Fruit fly (Drosophila melanogaster) whole organism, embryonic: ENCODE results near the gene Pka-C3.

ENCODE experiments used
- Antp ChIP-seq: fragments of 200-800 bp; sonication (Bioruptor generic); optimal IDR thresholded peaks from 3 replicates; lab custom pipeline; 2016; ENCODE audit warnings: missing biosample characterization, missing genetic modification characterization
- Awh ChIP-seq: fragments of 200-800 bp; sonication (Bioruptor generic); IDR thresholded peaks from 2 replicates; pipeline ENCODE4, ENCODE4 v1.3.6; 2022; ENCODE audit warnings: missing biosample characterization, missing genetic modification characterization
- B-H2 ChIP-seq: fragments of 200-800 bp; sonication (Bioruptor generic); optimal IDR thresholded peaks from 2 replicates; lab custom pipeline; 2018; ENCODE audit warnings: missing biosample characterization, mild to moderate bottlenecking, missing genetic modification characterization
- BEAF-32 ChIP-seq: fragments of 200-800 bp; sonication (Bioruptor generic); optimal IDR thresholded peaks from 3 replicates; lab custom pipeline; 2017; ENCODE audit warnings: missing biosample characterization, missing genetic modification characterization, mild to moderate bottlenecking, moderate library complexity, missing genetic modification reagents
- Bdp1 ChIP-seq: fragments of 200-800 bp; sonication (Bioruptor generic); optimal IDR thresholded peaks from 3 replicates; lab custom pipeline; 2016; ENCODE audit warnings: missing biosample characterization, missing genetic modification characterization
- CG10366 ChIP-seq: fragments of 200-800 bp; sonication (Bioruptor generic); IDR thresholded peaks from 2 replicates; pipeline ENCODE4 v1.3.6; 2022; ENCODE audit warnings: missing biosample characterization, missing genetic modification characterization
- CG11085 ChIP-seq: fragments of 200-800 bp; sonication (Bioruptor generic); IDR thresholded peaks from 2 replicates; pipeline ENCODE4 v1.3.6; 2022; ENCODE audit warnings: missing biosample characterization, missing genetic modification characterization
- CG11093 ChIP-seq: fragments of 200-800 bp; sonication (Bioruptor generic); IDR thresholded peaks from 3 replicates; pipeline ENCODE4 v1.3.6; 2022; ENCODE audit warnings: missing biosample characterization, missing genetic modification characterization
- CG11560 ChIP-seq: fragments of 200-800 bp; sonication (Bioruptor generic); IDR thresholded peaks from 3 replicates; pipeline ENCODE4 v1.3.6; 2022; ENCODE audit warnings: missing biosample characterization, missing genetic modification characterization
- CG12299 ChIP-seq: fragments of 200-800 bp; sonication (Bioruptor generic); optimal IDR thresholded peaks from 2 replicates; lab custom pipeline; 2018; ENCODE audit warnings: missing biosample characterization, mild to moderate bottlenecking, missing genetic modification characterization
- CG13123 ChIP-seq: fragments of 200-800 bp; sonication (Bioruptor generic); optimal IDR thresholded peaks from 2 replicates; lab custom pipeline; 2016; ENCODE audit warnings: missing biosample characterization, missing genetic modification characterization
- CG15073 ChIP-seq: fragments of 200-800 bp; sonication (Bioruptor generic); optimal IDR thresholded peaks from 2 replicates; lab custom pipeline; 2016; ENCODE audit warnings: missing biosample characterization, missing genetic modification characterization
- CG1529 ChIP-seq: fragments of 200-800 bp; sonication (Bioruptor generic); optimal IDR thresholded peaks from 3 replicates; lab custom pipeline; 2018; ENCODE audit warnings: missing biosample characterization, missing genetic modification characterization
- CG16815 ChIP-seq: fragments of 200-800 bp; sonication (Bioruptor generic); optimal IDR thresholded peaks from 3 replicates; lab custom pipeline; 2017; ENCODE audit warnings: missing biosample characterization, mild to moderate bottlenecking, missing genetic modification characterization
- CG17328 ChIP-seq: fragments of 200-800 bp; sonication (Bioruptor generic); IDR thresholded peaks from 2 replicates; pipeline ENCODE4 v1.3.6; 2022; ENCODE audit warnings: missing biosample characterization, missing genetic modification characterization
- CG17361 ChIP-seq: fragments of 200-800 bp; sonication (Bioruptor generic); IDR thresholded peaks from 3 replicates; pipeline ENCODE4 v1.3.6; 2022; ENCODE audit warnings: missing biosample characterization, missing genetic modification characterization
- CG17385 ChIP-seq: fragments of 200-800 bp; sonication (Bioruptor generic); optimal IDR thresholded peaks from 3 replicates; lab custom pipeline; 2018; ENCODE audit warnings: missing biosample characterization, mild to moderate bottlenecking, missing genetic modification characterization
- CG18011 ChIP-seq: fragments of 200-800 bp; sonication (Bioruptor generic); optimal IDR thresholded peaks from 2 replicates; lab custom pipeline; 2017; ENCODE audit warnings: missing biosample characterization, missing genetic modification characterization, mild to moderate bottlenecking, moderate library complexity, missing genotype
- CG18262 ChIP-seq: fragments of 200-800 bp; optimal IDR thresholded peaks from 3 replicates; lab custom pipeline; 2019; ENCODE audit warnings: missing biosample characterization, mild to moderate bottlenecking, missing genetic modification characterization, moderate library complexity
- CG2678 ChIP-seq: fragments of 200-800 bp; sonication (Bioruptor generic); optimal IDR thresholded peaks from 3 replicates; lab custom pipeline; 2019; ENCODE audit warnings: missing biosample characterization, mild to moderate bottlenecking, missing genetic modification characterization, moderate library complexity
- CG33557 ChIP-seq: fragments of 200-800 bp; sonication (Bioruptor generic); optimal IDR thresholded peaks from 2 replicates; lab custom pipeline; 2019; ENCODE audit warnings: missing biosample characterization, mild to moderate bottlenecking, missing genetic modification characterization, moderate library complexity
- CG7786 ChIP-seq: fragments of 200-800 bp; sonication (Bioruptor generic); optimal IDR thresholded peaks from 2 replicates; lab custom pipeline; 2016; ENCODE audit warnings: missing biosample characterization, missing genetic modification characterization
- CG8359 ChIP-seq: fragments of 200-800 bp; sonication (Bioruptor generic); optimal IDR thresholded peaks from 2 replicates; lab custom pipeline; 2017; ENCODE audit warnings: missing biosample characterization, mild to moderate bottlenecking, missing genetic modification characterization, borderline replicate concordance
- CG8388 ChIP-seq: fragments of 200-800 bp; sonication (Bioruptor generic); optimal IDR thresholded peaks from 2 replicates; lab custom pipeline; 2019; ENCODE audit warnings: missing biosample characterization, mild to moderate bottlenecking, missing genetic modification characterization, moderate library complexity
- CkIIα-i1 ChIP-seq: fragments of 200-800 bp; sonication (Bioruptor generic); IDR thresholded peaks from 2 replicates; pipeline ENCODE4 v1.3.6; 2022; ENCODE audit warnings: missing biosample characterization, missing genetic modification characterization
- H2.0 ChIP-seq: fragments of 200-800 bp; sonication (Bioruptor generic); IDR thresholded peaks from 2 replicates; pipeline ENCODE4 v1.3.6; 2022; ENCODE audit warnings: missing biosample characterization, missing genetic modification characterization
- Hr51 ChIP-seq, 2 experiments: fragments of 200-800 bp; sonication (Bioruptor generic); optimal IDR thresholded peaks; 2 replicates in 1 of 2; 3 replicates in 1 of 2; lab custom pipeline; 2016 to 2018; ENCODE audit warnings: missing biosample characterization in 2 of 2, missing genetic modification characterization in 2 of 2, mild to moderate bottlenecking in 1 of 2, moderate library complexity in 1 of 2
- Jarid2 ChIP-seq: fragments of 200-800 bp; sonication (Bioruptor generic); optimal IDR thresholded peaks from 3 replicates; lab custom pipeline; 2017; ENCODE audit warnings: mild to moderate bottlenecking, missing biosample characterization, missing genetic modification reagents, missing genetic modification characterization
- MESR4 ChIP-seq: fragments of 200-800 bp; sonication (Bioruptor generic); optimal IDR thresholded peaks from 2 replicates; lab custom pipeline; 2018; ENCODE audit warnings: missing biosample characterization, mild to moderate bottlenecking, missing genetic modification characterization, moderate library complexity
- Nf-YB ChIP-seq: fragments of 200-800 bp; sonication (Bioruptor generic); optimal IDR thresholded peaks from 3 replicates; lab custom pipeline; 2019; ENCODE audit warnings: missing biosample characterization, mild to moderate bottlenecking, missing genetic modification characterization, moderate library complexity
- Optix ChIP-seq: fragments of 200-800 bp; sonication (Bioruptor generic); IDR thresholded peaks from 3 replicates; pipeline ENCODE4 v1.3.6; 2022; ENCODE audit warnings: missing biosample characterization, missing genetic modification characterization
- Sin3A ChIP-seq: fragments of >200 bp; optimal IDR thresholded peaks from 2 replicates; lab custom pipeline; 2018
- Sry-δ ChIP-seq: fragments of 200-800 bp; sonication (Bioruptor generic); optimal IDR thresholded peaks from 2 replicates; lab custom pipeline; 2016; ENCODE audit warnings: missing biosample characterization, missing genetic modification characterization
- ara ChIP-seq: fragments of 200-800 bp; sonication (Bioruptor generic); IDR thresholded peaks from 2 replicates; pipeline ENCODE4 v1.3.6; 2022; ENCODE audit warnings: missing biosample characterization, missing genetic modification characterization
- cas ChIP-seq: fragments of 200-800 bp; sonication (Bioruptor generic); IDR thresholded peaks from 2 replicates; pipeline ENCODE4 v1.3.6; 2022; ENCODE audit warnings: missing biosample characterization, missing genetic modification characterization
- corto ChIP-seq: fragments of 200-800 bp; sonication (Bioruptor generic); optimal IDR thresholded peaks from 2 replicates; lab custom pipeline; 2016; ENCODE audit warnings: missing biosample characterization, mild to moderate bottlenecking, missing genetic modification characterization, moderate library complexity
- crc ChIP-seq: fragments of 200-800 bp; sonication (Bioruptor generic); optimal IDR thresholded peaks from 2 replicates; lab custom pipeline; 2016; ENCODE audit warnings: missing biosample characterization, missing genetic modification characterization
- cwo ChIP-seq: fragments of 200-800 bp; sonication (Bioruptor generic); optimal IDR thresholded peaks from 3 replicates; lab custom pipeline; 2017; ENCODE audit warnings: missing biosample characterization, missing genetic modification characterization, mild to moderate bottlenecking, moderate library complexity, missing genetic modification reagents
- danr ChIP-seq: fragments of 200-800 bp; sonication (Bioruptor generic); IDR thresholded peaks from 2 replicates; pipeline ENCODE4 v1.3.6; 2022; ENCODE audit warnings: missing biosample characterization, missing genetic modification characterization
- fd3F ChIP-seq: fragments of 200-800 bp; sonication (Bioruptor generic); optimal IDR thresholded peaks from 2 replicates; lab custom pipeline; 2018; ENCODE audit warnings: missing biosample characterization, mild to moderate bottlenecking, missing genetic modification characterization, moderate library complexity
- h ChIP-seq: fragments of >200 bp; optimal IDR thresholded peaks from 2 replicates; lab custom pipeline; 2017
- kay ChIP-seq: fragments of 200-800 bp; sonication (Bioruptor generic); optimal IDR thresholded peaks from 2 replicates; lab custom pipeline; 2016; ENCODE audit warnings: missing biosample characterization, missing genetic modification characterization
- lilli ChIP-seq: fragments of 200-800 bp; sonication (Bioruptor generic); optimal IDR thresholded peaks from 3 replicates; lab custom pipeline; 2016; ENCODE audit warnings: missing biosample characterization, missing genetic modification characterization
- mam ChIP-seq: fragments of 200-800 bp; sonication (Bioruptor generic); optimal IDR thresholded peaks from 3 replicates; lab custom pipeline; 2016; ENCODE audit warnings: missing biosample characterization, missing genetic modification characterization
- nom ChIP-seq: fragments of 200-800 bp; sonication (Bioruptor generic); optimal IDR thresholded peaks from 2 replicates; lab custom pipeline; 2017; ENCODE audit warnings: missing biosample characterization, missing genetic modification characterization, mild to moderate bottlenecking, moderate library complexity, missing genetic modification reagents
- peb ChIP-seq: fragments of 200-800 bp; sonication (Bioruptor generic); IDR thresholded peaks from 2 replicates; pipeline ENCODE4 v1.3.6; 2022; ENCODE audit warnings: missing biosample characterization, missing genetic modification characterization
- pros ChIP-seq: fragments of 200-800 bp; sonication (Bioruptor generic); optimal IDR thresholded peaks from 3 replicates; lab custom pipeline; 2019; ENCODE audit warnings: missing biosample characterization, mild to moderate bottlenecking, missing genetic modification characterization, moderate library complexity
- run ChIP-seq: fragments of 200-800 bp; sonication (Bioruptor generic); optimal IDR thresholded peaks from 3 replicates; lab custom pipeline; 2018; ENCODE audit warnings: missing biosample characterization, mild to moderate bottlenecking, missing genetic modification characterization
- twi ChIP-seq: fragments of 200-800 bp; optimal IDR thresholded peaks from 2 replicates; lab custom pipeline; 2019; ENCODE audit warnings: missing biosample characterization, mild to moderate bottlenecking, missing genetic modification characterization, moderate library complexity
- vnd ChIP-seq: fragments of 200-800 bp; sonication (Bioruptor generic); IDR thresholded peaks from 3 replicates; pipeline ENCODE4 v1.3.6; 2022; ENCODE audit warnings: missing biosample characterization, missing genetic modification characterization; ENCODE audit not compliant: partially characterized antibody
- wor ChIP-seq: fragments of 200-800 bp; sonication (Bioruptor generic); IDR thresholded peaks from 2 replicates; pipeline ENCODE4 v1.3.6; 2022; ENCODE audit warnings: missing biosample characterization, missing genetic modification characterization

Pka-C3 gene

dm6 chr3L:16001164-16001679 is 46.6 kb upstream of the Pka-C3 start (continued):
- TF ChIP-seq CG12299 (peak; percentile 68), MESR4 (GFP tag; lab: Kevin White, UChicago) (no peak), pros (GFP tag; lab: Kevin White, UChicago) (no peak), Hr51 (GFP tag; optimal IDR thresholded peaks at IDR 0.05; lab: Kevin White, UChicago) (peak; percentile 65 to 85), h (no peak), Awh (GFP tag; lab: Robert Waterston, UW) (no peak), CG11085 (GFP tag; lab: Robert Waterston, UW) (0 out of 2 replicates have a peak, but pooled peaks have one; percentile 5), CG33557 (GFP tag; lab: Kevin White, UChicago) (no peak), CG13123 (GFP tag; lab: Kevin White, UChicago) (no peak), peb (no peak; the same call in 1 of the 2 replicates), cwo (GFP tag; lab: Kevin White, UChicago) (peak; percentile 80), nom (no peak), CG11560 (tag; lab: Robert Waterston, UW) (no peak), Optix (GFP tag; lab: Robert Waterston, UW) (no peak), CG1529 (GFP tag; lab: Kevin White, UChicago) (peak; percentile 11), CG17328 (GFP tag; lab: Robert Waterston, UW) (peak; percentile 36; the same call in 1 of the 2 replicates), Sry-δ (GFP tag; lab: Kevin White, UChicago) (peak; percentile 0), wor (GFP tag; lab: Robert Waterston, UW) (no peak), CG10366 (GFP tag; lab: Robert Waterston, UW) (peak; percentile 49), CG15073 (no peak), CG2678 (tag; lab: Kevin White, UChicago) (peak; percentile 92), Jarid2 (peak; percentile 21), vnd (GFP tag; lab: Robert Waterston, UW) (no peak), BEAF-32 (no peak), CG18262 (tag; lab: Kevin White, UChicago) (peak; percentile 59), CkIIα-i1 (GFP tag; lab: Robert Waterston, UW) (no peak), Bdp1 (GFP tag; lab: Kevin White, UChicago) (peak; percentile 4), mam (GFP tag; lab: Kevin White, UChicago) (peak; percentile 90), twi (tag; lab: Kevin White, UChicago) (peak; percentile 14), Antp (peak; percentile 64), run (tag; lab: Kevin White, UChicago) (no peak), CG18011 (GFP tag; lab: Kevin White, UChicago) (peak; percentile 66), H2.0 (GFP tag; lab: Robert Waterston, UW) (peak; percentile 51), CG8359 (GFP tag; lab: Kevin White, UChicago) (no peak), CG11093 (GFP tag; lab: Robert Waterston, UW) (0 out of 3 replicates have a peak, but pooled peaks have one; percentile 63), danr (peak; percentile 61; the same call in 1 of the 2 replicates), CG7786 (peak; percentile 84), ara (GFP tag; lab: Robert Waterston, UW) (no peak), CG16815 (GFP tag; lab: Kevin White, UChicago) (peak; percentile 50), corto (GFP tag; lab: Kevin White, UChicago) (peak; percentile 25), lilli (GFP tag; lab: Kevin White, UChicago) (peak; percentile 91), crc (GFP tag; lab: Kevin White, UChicago) (peak; percentile 67), cas (GFP tag; lab: Robert Waterston, UW) (no peak), kay (GFP tag; lab: Kevin White, UChicago) (peak; percentile 67), Nf-YB (GFP tag; lab: Kevin White, UChicago) (peak; percentile 63), CG17361 (peak; percentile 75), CG8388 (GFP tag; lab: Kevin White, UChicago) (peak; percentile 49), Sin3A (lab: Kevin White, UChicago) (no peak), fd3F (GFP tag; lab: Kevin White, UChicago) (peak; percentile 77), CG17385 (GFP tag; lab: Kevin White, UChicago) (peak; percentile 81), B-H2 (GFP tag; lab: Kevin White, UChicago) (peak; percentile 89)
